Fruit fly (Drosophila melanogaster) whole organism, embryonic: Measurements from ENCODE around the gene CG7120.

Source experiments
- Abd-B ChIP-seq: fragments of 200-800 bp; sonication (Bioruptor generic); optimal IDR thresholded peaks from 2 replicates; lab custom pipeline; 2018; ENCODE audit warnings: missing biosample characterization, mild to moderate bottlenecking, missing genetic modification characterization, moderate library complexity
- C15 ChIP-seq: fragments of 200-800 bp; sonication (Bioruptor generic); IDR thresholded peaks from 3 replicates; pipeline ENCODE4 v1.3.6; 2022; ENCODE audit warnings: missing biosample characterization, missing genetic modification characterization
- CG11695 ChIP-seq: fragments of 200-800 bp; sonication (Bioruptor generic); IDR thresholded peaks from 3 replicates; pipeline ENCODE4 v1.3.6; 2022; ENCODE audit warnings: missing biosample characterization, missing genetic modification characterization
- CG12219 ChIP-seq: fragments of 200-800 bp; sonication (Bioruptor generic); optimal IDR thresholded peaks from 3 replicates; lab custom pipeline; 2018; ENCODE audit warnings: missing biosample characterization, mild to moderate bottlenecking, missing genetic modification characterization
- CG12236 ChIP-seq: fragments of 200-800 bp; sonication (Bioruptor generic); optimal IDR thresholded peaks from 2 replicates; lab custom pipeline; 2016; ENCODE audit warnings: missing biosample characterization, missing genetic modification characterization
- CG12769 ChIP-seq: fragments of 200-800 bp; sonication (Bioruptor generic); optimal IDR thresholded peaks from 2 replicates; lab custom pipeline; 2019; ENCODE audit warnings: missing biosample characterization, mild to moderate bottlenecking, missing genetic modification characterization, moderate library complexity
- CG13123 ChIP-seq: fragments of 200-800 bp; sonication (Bioruptor generic); optimal IDR thresholded peaks from 2 replicates; lab custom pipeline; 2016; ENCODE audit warnings: missing biosample characterization, missing genetic modification characterization
- CG14050 ChIP-seq: fragments of 200-800 bp; sonication (Bioruptor generic); IDR thresholded peaks from 3 replicates; pipeline ENCODE4 v1.3.6; 2022; ENCODE audit warnings: missing biosample characterization, missing genetic modification characterization
- CG15269 ChIP-seq: fragments of 200-800 bp; sonication (Bioruptor generic); optimal IDR thresholded peaks from 2 replicates; lab custom pipeline; 2018; ENCODE audit warnings: missing biosample characterization, mild to moderate bottlenecking, missing genetic modification characterization, moderate library complexity
- CG18011 ChIP-seq: fragments of 200-800 bp; sonication (Bioruptor generic); optimal IDR thresholded peaks from 2 replicates; lab custom pipeline; 2017; ENCODE audit warnings: missing biosample characterization, missing genetic modification characterization, mild to moderate bottlenecking, moderate library complexity, missing genotype
- CG2678 ChIP-seq: fragments of 200-800 bp; sonication (Bioruptor generic); optimal IDR thresholded peaks from 3 replicates; lab custom pipeline; 2019; ENCODE audit warnings: missing biosample characterization, mild to moderate bottlenecking, missing genetic modification characterization, moderate library complexity
- CG2712 ChIP-seq: fragments of 200-800 bp; optimal IDR thresholded peaks from 3 replicates; lab custom pipeline; 2019; ENCODE audit warnings: missing biosample characterization, mild to moderate bottlenecking, missing genetic modification characterization, moderate library complexity
- CG31224 ChIP-seq: fragments of 200-800 bp; sonication (Bioruptor generic); IDR thresholded peaks from 2 replicates; pipeline ENCODE4 v1.3.6; 2022; ENCODE audit warnings: missing biosample characterization, missing genetic modification characterization
- CG3407 ChIP-seq: fragments of 200-800 bp; sonication (Bioruptor generic); optimal IDR thresholded peaks from 2 replicates; lab custom pipeline; 2018; ENCODE audit warnings: missing biosample characterization, mild to moderate bottlenecking, missing genetic modification characterization
- CG34376 ChIP-seq: fragments of 200-800 bp; sonication (Bioruptor generic); optimal IDR thresholded peaks from 2 replicates; lab custom pipeline; 2018; ENCODE audit warnings: missing biosample characterization, mild to moderate bottlenecking, missing genetic modification characterization
- CG4404 ChIP-seq: fragments of 200-800 bp; sonication (Bioruptor generic); IDR thresholded peaks from 2 replicates; pipeline ENCODE4 v1.3.6; 2022; ENCODE audit warnings: missing biosample characterization, missing genetic modification characterization
- CG6813 ChIP-seq: fragments of 200-800 bp; sonication (Bioruptor generic); optimal IDR thresholded peaks from 2 replicates; lab custom pipeline; 2017; ENCODE audit warnings: missing biosample characterization, missing genetic modification characterization, mild to moderate bottlenecking, moderate library complexity, missing genetic modification reagents
- CG7786 ChIP-seq: fragments of 200-800 bp; sonication (Bioruptor generic); optimal IDR thresholded peaks from 2 replicates; lab custom pipeline; 2016; ENCODE audit warnings: missing biosample characterization, missing genetic modification characterization
- CG7987 ChIP-seq: fragments of 200-800 bp; sonication (Bioruptor generic); optimal IDR thresholded peaks from 2 replicates; lab custom pipeline; 2018; ENCODE audit warnings: missing biosample characterization, mild to moderate bottlenecking, missing genetic modification characterization, moderate library complexity
- CG9437 ChIP-seq: fragments of 200-800 bp; sonication (Bioruptor generic); optimal IDR thresholded peaks from 2 replicates; lab custom pipeline; 2018; ENCODE audit warnings: missing biosample characterization, mild to moderate bottlenecking, missing genetic modification characterization
- CG9609 ChIP-seq: fragments of 200-800 bp; sonication (Bioruptor generic); optimal IDR thresholded peaks from 3 replicates; lab custom pipeline; 2016; ENCODE audit warnings: missing biosample characterization, missing genetic modification characterization
- D19B ChIP-seq: fragments of 200-800 bp; sonication (Bioruptor generic); optimal IDR thresholded peaks from 2 replicates; lab custom pipeline; 2017; ENCODE audit warnings: missing biosample characterization, mild to moderate bottlenecking, missing genetic modification characterization
- Elba2 ChIP-seq: fragments of 200-800 bp; sonication (Bioruptor generic); optimal IDR thresholded peaks from 3 replicates; lab custom pipeline; 2016; ENCODE audit warnings: missing biosample characterization, missing genetic modification characterization
- Fer1 ChIP-seq: fragments of 200-800 bp; sonication (Bioruptor generic); optimal IDR thresholded peaks from 2 replicates; lab custom pipeline; 2017; ENCODE audit warnings: missing biosample characterization, mild to moderate bottlenecking, missing genetic modification characterization
- GATAe ChIP-seq: fragments of 200-800 bp; sonication (Bioruptor generic); conservative IDR thresholded peaks from 2 replicates; pipeline ENCODE4 v1.3.6; 2022; ENCODE audit warnings: missing biosample characterization, missing genetic modification characterization
- Hand ChIP-seq: fragments of 200-800 bp; sonication (Bioruptor generic); optimal IDR thresholded peaks from 2 replicates; lab custom pipeline; 2017; ENCODE audit warnings: mild to moderate bottlenecking, missing biosample characterization, missing genetic modification reagents, missing genetic modification characterization
- Hmr ChIP-seq: fragments of 200-800 bp; sonication (Bioruptor generic); optimal IDR thresholded peaks from 3 replicates; lab custom pipeline; 2017; ENCODE audit warnings: mild to moderate bottlenecking, missing biosample characterization, missing genetic modification reagents, missing genetic modification characterization
- Opbp ChIP-seq: fragments of 200-800 bp; sonication (Bioruptor generic); IDR thresholded peaks from 3 replicates; pipeline ENCODE4 v1.3.6; 2022; ENCODE audit warnings: missing biosample characterization, missing genetic modification characterization; ENCODE audit not compliant: partially characterized antibody
- Poxn ChIP-seq: fragments of 200-800 bp; sonication (Bioruptor generic); IDR thresholded peaks from 2 replicates; pipeline ENCODE4 v1.3.6; 2022; ENCODE audit warnings: missing biosample characterization, missing genetic modification characterization
- Usf ChIP-seq: fragments of 200-800 bp; sonication (Bioruptor generic); optimal IDR thresholded peaks from 2 replicates; lab custom pipeline; 2017; ENCODE audit warnings: missing genotype, missing biosample characterization, missing genetic modification characterization
- ase ChIP-seq: fragments of 200-800 bp; sonication (Bioruptor generic); IDR thresholded peaks from 3 replicates; pipeline ENCODE4 v1.3.6; 2022; ENCODE audit warnings: missing biosample characterization, missing genetic modification characterization
- chm ChIP-seq: fragments of 200-800 bp; sonication (Bioruptor generic); IDR thresholded peaks from 2 replicates; pipeline ENCODE4 v1.3.6; 2022; ENCODE audit warnings: missing biosample characterization, missing genetic modification characterization
- crc ChIP-seq: fragments of 200-800 bp; sonication (Bioruptor generic); optimal IDR thresholded peaks from 2 replicates; lab custom pipeline; 2016; ENCODE audit warnings: missing biosample characterization, missing genetic modification characterization
- croc ChIP-seq: fragments of 200-800 bp; sonication (Bioruptor generic); conservative IDR thresholded peaks from 3 replicates; pipeline ENCODE4 v1.3.6; 2022; ENCODE audit warnings: missing biosample characterization, missing genetic modification characterization
- ems ChIP-seq: fragments of 200-800 bp; sonication (Bioruptor generic); optimal IDR thresholded peaks from 3 replicates; lab custom pipeline; 2016; ENCODE audit warnings: missing biosample characterization, missing genetic modification characterization
- fru ChIP-seq: fragments of >200 bp; optimal IDR thresholded peaks from 2 replicates; lab custom pipeline; 2017
- gsb-n ChIP-seq: fragments of 200-800 bp; sonication (Bioruptor generic); optimal IDR thresholded peaks from 3 replicates; lab custom pipeline; 2018; ENCODE audit warnings: missing biosample characterization, mild to moderate bottlenecking, missing genetic modification characterization
- ind ChIP-seq: fragments of 200-800 bp; sonication (Bioruptor generic); optimal IDR thresholded peaks from 3 replicates; lab custom pipeline; 2016; ENCODE audit warnings: missing biosample characterization, missing genetic modification characterization
- jigr1 ChIP-seq: fragments of 200-800 bp; sonication (Bioruptor generic); IDR thresholded peaks from 3 replicates; pipeline ENCODE4 v1.3.6; 2022; ENCODE audit warnings: missing biosample characterization, missing genetic modification characterization
- jing ChIP-seq: fragments of 200-800 bp; sonication (Bioruptor generic); optimal IDR thresholded peaks from 2 replicates; lab custom pipeline; 2018; ENCODE audit warnings: missing biosample characterization, mild to moderate bottlenecking, missing genetic modification characterization
- kni ChIP-seq: fragments of 200-800 bp; sonication (Bioruptor generic); optimal IDR thresholded peaks from 3 replicates; lab custom pipeline; 2017; ENCODE audit warnings: mild to moderate bottlenecking, missing biosample characterization, missing genetic modification reagents, missing genetic modification characterization
- nerfin-1 ChIP-seq: fragments of 200-800 bp; sonication (Bioruptor generic); optimal IDR thresholded peaks from 3 replicates; lab custom pipeline; 2019; ENCODE audit warnings: missing biosample characterization, mild to moderate bottlenecking, missing genetic modification characterization, moderate library complexity
- nerfin-2 ChIP-seq: fragments of 200-800 bp; sonication (Bioruptor generic); IDR thresholded peaks from 2 replicates; pipeline ENCODE4 v1.3.6; 2022; ENCODE audit warnings: missing biosample characterization, missing genetic modification characterization; ENCODE audit not compliant: partially characterized antibody
- pb ChIP-seq: fragments of 200-800 bp; sonication (Bioruptor generic); optimal IDR thresholded peaks from 3 replicates; lab custom pipeline; 2016; ENCODE audit warnings: missing biosample characterization, missing genetic modification characterization
- peb ChIP-seq: fragments of 200-800 bp; sonication (Bioruptor generic); IDR thresholded peaks from 2 replicates; pipeline ENCODE4 v1.3.6; 2022; ENCODE audit warnings: missing biosample characterization, missing genetic modification characterization
- pum ChIP-seq: fragments of 200-800 bp; sonication (Bioruptor generic); optimal IDR thresholded peaks from 2 replicates; lab custom pipeline; 2016; ENCODE audit warnings: missing biosample characterization, missing genetic modification characterization
- shn ChIP-seq: fragments of 200-800 bp; sonication (Bioruptor generic); optimal IDR thresholded peaks from 3 replicates; lab custom pipeline; 2016; ENCODE audit warnings: missing biosample characterization, missing genetic modification characterization
- so ChIP-seq: fragments of 200-800 bp; sonication (Bioruptor generic); IDR thresholded peaks from 3 replicates; pipeline ENCODE4 v1.3.6; 2022; ENCODE audit warnings: missing biosample characterization, missing genetic modification characterization
- unpg ChIP-seq: fragments of 200-800 bp; sonication (Bioruptor generic); optimal IDR thresholded peaks from 3 replicates; lab custom pipeline; 2018; ENCODE audit warnings: missing biosample characterization, mild to moderate bottlenecking, missing genetic modification characterization, moderate library complexity

CG7120 gene

DNA sequence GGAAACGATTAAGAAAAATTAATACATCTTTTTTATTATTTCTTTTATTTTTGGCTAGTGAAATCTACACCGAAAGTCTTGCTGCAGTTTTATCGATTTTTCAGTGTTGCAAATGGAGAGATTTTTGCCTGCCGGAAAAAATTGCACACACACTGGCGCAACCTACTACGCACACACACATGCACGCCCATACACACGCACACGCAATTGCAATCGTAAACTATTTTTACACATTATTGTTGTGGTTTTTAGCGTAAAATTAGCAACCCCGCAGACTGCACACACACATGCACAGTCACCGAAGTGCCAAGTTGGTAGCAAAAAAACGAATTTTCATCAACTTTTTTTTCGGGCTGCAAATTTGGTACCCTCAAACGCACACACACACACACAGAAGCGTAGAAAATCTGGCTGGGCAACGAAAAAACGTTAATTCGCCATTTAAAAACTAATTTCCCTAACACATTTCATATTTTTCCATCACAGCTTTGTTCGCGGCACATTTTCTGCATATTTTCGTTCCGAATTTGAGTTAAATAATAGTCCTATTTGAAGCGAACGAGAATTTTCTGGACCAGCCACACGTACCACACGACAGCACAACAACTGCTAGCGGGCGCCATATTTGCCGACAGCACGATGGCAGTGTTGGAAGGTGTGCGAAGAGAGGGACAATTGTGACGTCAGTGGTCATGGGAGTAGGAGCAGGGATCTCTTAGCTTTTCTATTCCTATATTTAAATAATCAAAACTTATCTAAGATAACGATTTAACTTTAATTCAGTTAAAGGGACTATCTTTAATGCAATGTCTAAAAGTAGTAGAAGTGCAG lies 46.2 kb downstream of the CG7120 start, which contains the start of gene Unr (continued):
- TF ChIP-seq croc (no peak; the same call in 2 of the 3 replicates), CG15269 (tag; lab: Kevin White, UChicago) (peak; percentile 79), Opbp (GFP tag; lab: Robert Waterston, UW) (no peak), shn (peak; percentile 85), CG2712 (peak; percentile 82), CG7786 (GFP tag; lab: Kevin White, UChicago) (peak; percentile 87), nerfin-1 (peak; percentile 40), Hand (GFP tag; lab: Kevin White, UChicago) (no peak), kni (GFP tag; lab: Kevin White, UChicago) (no peak), Fer1 (GFP tag; lab: Kevin White, UChicago) (peak; percentile 81), CG4404 (no peak), fru (lab: Kevin White, UChicago) (no peak), CG6813 (peak; percentile 76), CG9609 (GFP tag; lab: Kevin White, UChicago) (peak; percentile 74), CG9437 (GFP tag; lab: Kevin White, UChicago) (peak; percentile 58), CG12769 (tag; lab: Kevin White, UChicago) (peak; percentile 79), ems (peak; percentile 78), Poxn (no peak), Abd-B (GFP tag; lab: Kevin White, UChicago) (peak; percentile 36), ase (GFP tag; lab: Robert Waterston, UW) (peak; percentile 78; the same call in 2 of the 3 replicates), Hmr (GFP tag; lab: Kevin White, UChicago) (peak; percentile 83), CG13123 (GFP tag; lab: Kevin White, UChicago) (peak; percentile 62), CG18011 (GFP tag; lab: Kevin White, UChicago) (peak; percentile 53), chm (GFP tag; lab: Robert Waterston, UW) (peak; percentile 88), CG12219 (GFP tag; lab: Kevin White, UChicago) (peak; percentile 55), peb (GFP tag; lab: Robert Waterston, UW) (0 out of 2 replicates have a peak, but pooled peaks have one; percentile 38), Usf (GFP tag; lab: Kevin White, UChicago) (peak; percentile 36), jigr1 (GFP tag; lab: Robert Waterston, UW) (no peak), ind (GFP tag; lab: Kevin White, UChicago) (peak; percentile 80), gsb-n (tag; lab: Kevin White, UChicago) (peak; percentile 49), Elba2 (GFP tag; lab: Kevin White, UChicago) (peak; percentile 96), D19B (peak; percentile 45), GATAe (GFP tag; lab: Robert Waterston, UW) (no peak), CG3407 (GFP tag; lab: Kevin White, UChicago) (peak; percentile 59), CG12236 (GFP tag; lab: Kevin White, UChicago) (peak; percentile 32), pb (GFP tag; lab: Kevin White, UChicago) (peak; percentile 53), CG11695 (GFP tag; lab: Robert Waterston, UW) (peak; percentile 79), CG14050 (GFP tag; lab: Robert Waterston, UW) (peak; percentile 51; the same call in 2 of the 3 replicates), nerfin-2 (GFP tag; lab: Robert Waterston, UW) (no peak), jing (GFP tag; lab: Kevin White, UChicago) (no peak), C15 (GFP tag; lab: Robert Waterston, UW) (peak; percentile 64; the same call in 2 of the 3 replicates), so (peak; percentile 68; the same call in 2 of the 3 replicates), CG2678 (peak; percentile 81), crc (GFP tag; lab: Kevin White, UChicago) (peak; percentile 62), CG34376 (GFP tag; lab: Kevin White, UChicago) (peak; percentile 85), pum (GFP tag; lab: Kevin White, UChicago) (peak; percentile 81), CG7987 (GFP tag; lab: Kevin White, UChicago) (peak; percentile 72), CG31224 (GFP tag; lab: Robert Waterston, UW) (peak; percentile 66), unpg (GFP tag; lab: Kevin White, UChicago) (peak; percentile 75)
